Fruit fly (Drosophila melanogaster): ENCODE data around the gene CG15880.

DNA sequence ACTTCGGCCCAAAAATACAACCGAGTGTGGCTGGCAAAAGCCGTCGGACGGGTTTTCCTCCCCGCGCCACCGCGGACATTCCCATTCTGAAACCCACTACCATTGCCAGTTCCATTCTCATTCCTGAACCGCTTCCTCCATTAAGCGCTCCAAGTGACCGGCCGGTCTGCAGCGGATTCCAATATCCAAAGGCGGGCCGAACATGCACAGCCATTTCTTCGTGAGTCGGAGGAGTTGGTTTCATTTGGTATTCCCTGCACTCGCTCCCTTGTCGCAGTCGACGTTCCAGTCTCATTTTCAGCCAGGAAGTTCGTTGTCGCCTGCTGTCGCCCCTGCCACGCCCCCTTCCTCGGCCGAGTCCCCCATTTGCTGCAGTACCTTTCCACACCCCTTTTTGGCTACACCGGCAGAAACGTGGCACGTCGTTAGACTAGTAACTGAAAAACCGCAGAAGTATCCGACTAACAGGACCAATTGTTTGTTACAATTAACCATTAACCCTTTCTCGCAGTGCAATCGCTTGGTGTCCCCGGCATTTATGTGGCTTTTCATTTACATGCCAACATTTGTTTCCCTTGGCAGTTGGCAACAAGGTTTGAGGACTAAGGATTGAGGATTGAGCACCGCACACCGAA, 30.4 kb upstream of the CG15880 start:
- TF ChIP-seq CTCF (optimal IDR thresholded peaks at IDR 0.05) (no peak), CG8478 (optimal IDR thresholded peaks at IDR 0.05) (no peak)
